Fruit fly (Drosophila melanogaster): ENCODE measurements around the gene CG13010.

CG13010 gene

DNA sequence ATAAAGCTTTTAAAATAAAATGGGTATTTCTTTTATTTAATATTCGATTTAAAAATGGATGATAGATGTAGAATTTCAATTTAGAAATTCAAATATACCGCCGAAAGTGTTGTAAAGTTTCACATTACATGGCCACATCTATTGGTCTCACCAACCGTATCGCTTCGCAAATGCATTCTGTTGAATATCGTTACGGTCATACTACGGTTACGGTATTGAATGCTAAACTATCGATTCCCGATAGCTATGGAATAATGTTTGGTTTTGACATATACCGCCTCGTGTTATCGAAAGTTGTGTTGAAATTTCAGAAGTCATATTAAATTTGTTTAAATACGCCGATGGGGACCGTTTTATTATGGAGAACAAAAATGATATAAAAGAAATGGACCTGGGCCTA lies 27.6 kb downstream of the CG13010 start, which contains the start of the genes CG32573 and CG42512 (continued):
- no peak for TF ChIP-seq CG8478 (optimal IDR thresholded peaks at IDR 0.05)
- TF ChIP-seq Bdp1 (GFP tag; optimal IDR thresholded peaks at IDR 0.05), result no peak
- TF ChIP-seq pan (optimal IDR thresholded peaks at IDR 0.05), result no peak
- TF ChIP-seq pan (GFP tag; optimal IDR thresholded peaks at IDR 0.05 in 1 of 2, IDR thresholded peaks at IDR 0.05 in 1 of 2), result no peak
- peak; percentile 48; the same call in 1 of the 2 replicates for TF ChIP-seq ato (GFP tag; IDR thresholded peaks at IDR 0.05; ENCODE audit: partially characterized antibody)
- TF ChIP-seq Poxn (GFP tag; IDR thresholded peaks at IDR 0.05), result no peak
- TF ChIP-seq slp2 (GFP tag; optimal IDR thresholded peaks at IDR 0.05), result no peak
- no peak for TF ChIP-seq lab (GFP tag; optimal IDR thresholded peaks at IDR 0.05)
- no peak for TF ChIP-seq CG12104 (GFP tag; optimal IDR thresholded peaks at IDR 0.05)
- TF ChIP-seq Sry-β (GFP tag; optimal IDR thresholded peaks at IDR 0.05), result no peak
- no peak for TF ChIP-seq Chrac-16 (GFP tag; optimal IDR thresholded peaks at IDR 0.05)
- TF ChIP-seq pita (GFP tag; optimal IDR thresholded peaks at IDR 0.05), result peak; percentile 24
- TF ChIP-seq CG8765 (GFP tag; IDR thresholded peaks at IDR 0.05), result no peak
- no peak for TF ChIP-seq CG10431 (GFP tag; optimal IDR thresholded peaks at IDR 0.05)
- TF ChIP-seq Hmr (GFP tag; optimal IDR thresholded peaks at IDR 0.05), result peak; percentile 19
- no peak for TF ChIP-seq vvl (GFP tag; IDR thresholded peaks at IDR 0.05)
- no peak for TF ChIP-seq Nf-YA (GFP tag; IDR thresholded peaks at IDR 0.05)
- no peak for TF ChIP-seq Gug (GFP tag; IDR thresholded peaks at IDR 0.05)
- peak; percentile 24 for TF ChIP-seq Myb (GFP tag; optimal IDR thresholded peaks at IDR 0.05)
- no peak for TF ChIP-seq otp (GFP tag; IDR thresholded peaks at IDR 0.05)
- peak; percentile 71 for TF ChIP-seq CG2116 (GFP tag; optimal IDR thresholded peaks at IDR 0.05)
- TF ChIP-seq Gsc (GFP tag; IDR thresholded peaks at IDR 0.05), result no peak
- TF ChIP-seq CG15696 (tag; optimal IDR thresholded peaks at IDR 0.05), result no peak
- TF ChIP-seq wek (GFP tag; optimal IDR thresholded peaks at IDR 0.05), result no peak
- peak; percentile 6 for TF ChIP-seq sens (GFP tag)
- TF ChIP-seq Taf1 (GFP tag; IDR thresholded peaks at IDR 0.05), result no peak
- TF ChIP-seq CG7372 (GFP tag; IDR thresholded peaks at IDR 0.05), result no peak
- TF ChIP-seq CG5245 (GFP tag; optimal IDR thresholded peaks at IDR 0.05), result no peak
- TF ChIP-seq nerfin-2 (GFP tag; IDR thresholded peaks at IDR 0.05; ENCODE audit: partially characterized antibody), result peak; percentile 65; the same call in 1 of the 2 replicates
- no peak for TF ChIP-seq slou (GFP tag; optimal IDR thresholded peaks at IDR 0.05)
- TF ChIP-seq Xrp1 (GFP tag; IDR thresholded peaks at IDR 0.05), result no peak
- TF ChIP-seq tgo (GFP tag; IDR thresholded peaks at IDR 0.05), result no peak
- no peak for TF ChIP-seq corto (GFP tag; optimal IDR thresholded peaks at IDR 0.05)
- TF ChIP-seq insv (GFP tag; optimal IDR thresholded peaks at IDR 0.05), result peak in 1 of 2 experiments; percentile 71
- TF ChIP-seq CG9215 (GFP tag; IDR thresholded peaks at IDR 0.05), result no peak
- no peak for TF ChIP-seq cato (GFP tag; optimal IDR thresholded peaks at IDR 0.05; ENCODE audit: borderline replicate concordance)
- TF ChIP-seq CG6254 (GFP tag; optimal IDR thresholded peaks at IDR 0.05), result no peak
- TF ChIP-seq tll (GFP tag; optimal IDR thresholded peaks at IDR 0.05), result no peak
- no peak for TF ChIP-seq D19B (GFP tag; optimal IDR thresholded peaks at IDR 0.05)
- no peak for TF ChIP-seq Dip2 (GFP tag; IDR thresholded peaks at IDR 0.05)
- peak; percentile 11 for TF ChIP-seq CG1647 (GFP tag; optimal IDR thresholded peaks at IDR 0.05)
- no peak for TF ChIP-seq grn (GFP tag; optimal IDR thresholded peaks at IDR 0.05)
- TF ChIP-seq CG18764 (GFP tag; optimal IDR thresholded peaks at IDR 0.05), result no peak
- no peak for TF ChIP-seq Blimp-1 (GFP tag; optimal IDR thresholded peaks at IDR 0.05)
- TF ChIP-seq lmd (GFP tag; IDR thresholded peaks at IDR 0.05), result no peak
- TF ChIP-seq CG6175 (GFP tag; IDR thresholded peaks at IDR 0.05), result no peak
- no peak for TF ChIP-seq CG11085 (GFP tag; IDR thresholded peaks at IDR 0.05)
- peak; percentile 77 for TF ChIP-seq CG9437 (GFP tag; optimal IDR thresholded peaks at IDR 0.05)
- TF ChIP-seq onecut (GFP tag; IDR thresholded peaks at IDR 0.05), result no peak
- TF ChIP-seq gsb (GFP tag; IDR thresholded peaks at IDR 0.05), result no peak
- no peak for TF ChIP-seq CG7928 (GFP tag; optimal IDR thresholded peaks at IDR 0.05)
- no peak for TF ChIP-seq Vsx1 (GFP tag; optimal IDR thresholded peaks at IDR 0.05)
- TF ChIP-seq croc (GFP tag; conservative IDR thresholded peaks at IDR 0.05), result no peak

Data from whole organism, embryonic.